Worm (Caenorhabditis elegans) whole organism, L2 larva: ENCODE measurements around the gene C36E8.6.

Experiments used
- ZK546.5 ChIP-seq: sonication (generic microtip); optimal IDR thresholded peaks from 2 replicates; lab custom pipeline; 2017; ENCODE audit warnings: missing biosample characterization, missing genetic modification characterization
- aly-2 ChIP-seq: fragments of 150-350 bp; optimal IDR thresholded peaks from 2 replicates; lab custom pipeline; 2014; ENCODE audit warnings: missing biosample characterization, missing genetic modification characterization
- ama-1 ChIP-seq: fragments of 150-350 bp; optimal IDR thresholded peaks from 2 replicates; lab custom pipeline; 2018; ENCODE audit warnings: inconsistent platforms
- dmd-4 ChIP-seq: sonication (generic microtip); optimal IDR thresholded peaks from 2 replicates; lab custom pipeline; 2017; ENCODE audit warnings: missing biosample characterization, missing genetic modification characterization
- egl-27 ChIP-seq: sonication (generic microtip); optimal IDR thresholded peaks from 3 replicates; lab custom pipeline; 2017; ENCODE audit warnings: missing biosample characterization, missing genetic modification reagents, missing genetic modification characterization

- TF ChIP-seq ama-1 (lab: Kevin White, UChicago): no peak
- no peak for TF ChIP-seq ZK546.5
- TF ChIP-seq egl-27: no peak
- TF ChIP-seq dmd-4 (tag; lab: Kevin White, UChicago): no peak
- no peak for TF ChIP-seq aly-2 (tag; lab: Kevin White, UChicago)
These were observed 17.8 kb downstream of the C36E8.6 start, which contains the start of gene pxd-1 for ce11 chrIII:4005446-4006192.
